Worm (Caenorhabditis elegans): ENCODE measurements around the gene coh-1.

Gene coh-1

ce11 chrX:7445734-7446133 lies 29.1 kb downstream of the coh-1 start:
- TF ChIP-seq ztf-11 (tag; optimal IDR thresholded peaks at IDR 0.05): no peak
- TF ChIP-seq nhr-12 (tag; optimal IDR thresholded peaks at IDR 0.05): no peak
- no peak for TF ChIP-seq mls-2 (tag; optimal IDR thresholded peaks at IDR 0.05)
- no peak for TF ChIP-seq snpc-4 (tag; optimal IDR thresholded peaks at IDR 0.05)
- no peak for TF ChIP-seq unc-62 (GFP tag; optimal IDR thresholded peaks at IDR 0.05)
- no peak for TF ChIP-seq bed-3 (GFP tag; optimal IDR thresholded peaks at IDR 0.05)
- TF ChIP-seq blmp-1 (tag; optimal IDR thresholded peaks at IDR 0.05): no peak
- no peak for TF ChIP-seq flh-1 (GFP tag; optimal IDR thresholded peaks at IDR 0.05)
- no peak for TF ChIP-seq ham-2 (GFP tag; optimal IDR thresholded peaks at IDR 0.05)
- no peak for TF ChIP-seq nhr-76 (tag; optimal IDR thresholded peaks at IDR 0.05)
- TF ChIP-seq elt-1 (tag; optimal IDR thresholded peaks at IDR 0.05; ENCODE audit: borderline replicate concordance, insufficient read depth): no peak
- TF ChIP-seq mab-5 (tag; optimal IDR thresholded peaks at IDR 0.05): no peak
- TF ChIP-seq drap-1 (GFP tag; optimal IDR thresholded peaks at IDR 0.05): no peak
- no peak for TF ChIP-seq sem-2 (GFP tag; optimal IDR thresholded peaks at IDR 0.05)

ce11 chrX:7442477-7442876 lies 32.3 kb downstream of the coh-1 start, which contains the start of gene acl-12:
Gene acl-12, minus strand, starts transcription at chrX:7442577.
- TF ChIP-seq drap-1 (GFP tag; optimal IDR thresholded peaks at IDR 0.05) (no peak), hlh-1 (tag; optimal IDR thresholded peaks at IDR 0.05) (peak; percentile 50), bed-3 (GFP tag; optimal IDR thresholded peaks at IDR 0.05) (no peak), mab-5 (tag; optimal IDR thresholded peaks at IDR 0.05) (no peak), ztf-11 (tag; optimal IDR thresholded peaks at IDR 0.05) (no peak), nhr-2 (tag; optimal IDR thresholded peaks at IDR 0.05) (no peak), unc-62 (GFP tag; optimal IDR thresholded peaks at IDR 0.05) (peak; percentile 0), lsy-2 (tag; optimal IDR thresholded peaks at IDR 0.05) (no peak), mls-2 (tag; optimal IDR thresholded peaks at IDR 0.05) (peak; percentile 13)

ce11 chrX:7440102-7440501 lies 34.7 kb downstream of the coh-1 start:
- TF ChIP-seq cnd-1 (tag; optimal IDR thresholded peaks at IDR 0.05) (no peak), drap-1 (GFP tag; optimal IDR thresholded peaks at IDR 0.05) (no peak), elt-3 (tag; optimal IDR thresholded peaks at IDR 0.05) (no peak), ceh-83 (GFP tag; optimal IDR thresholded peaks at IDR 0.05) (no peak), flh-1 (GFP tag; optimal IDR thresholded peaks at IDR 0.05) (no peak), lsy-2 (tag; optimal IDR thresholded peaks at IDR 0.05) (no peak), nhr-28 (tag; optimal IDR thresholded peaks at IDR 0.05) (no peak), hlh-1 (tag; optimal IDR thresholded peaks at IDR 0.05) (no peak), sptf-1 (tag; optimal IDR thresholded peaks at IDR 0.05) (no peak), lin-32 (GFP tag; optimal IDR thresholded peaks at IDR 0.05) (no peak), ceh-39 (tag; optimal IDR thresholded peaks at IDR 0.05) (no peak), bed-3 (GFP tag; optimal IDR thresholded peaks at IDR 0.05) (no peak), nhr-2 (tag; optimal IDR thresholded peaks at IDR 0.05) (no peak), unc-39 (tag; optimal IDR thresholded peaks at IDR 0.05) (no peak), ham-2 (GFP tag; optimal IDR thresholded peaks at IDR 0.05) (no peak), ceh-43 (GFP tag; optimal IDR thresholded peaks at IDR 0.05) (no peak), M03D4.4 (tag; optimal IDR thresholded peaks at IDR 0.05) (no peak), unc-120 (tag; optimal IDR thresholded peaks at IDR 0.05; ENCODE audit: poor library complexity, severe bottlenecking) (no peak), mep-1 (tag; optimal IDR thresholded peaks at IDR 0.05) (no peak), nhr-76 (tag; optimal IDR thresholded peaks at IDR 0.05) (no peak)

- TF ChIP-seq snpc-4 (tag; optimal IDR thresholded peaks at IDR 0.05) (no peak), ces-1 (GFP tag; optimal IDR thresholded peaks at IDR 0.05) (peak; percentile 21)
These were observed 36.9 kb downstream of the coh-1 start, which contains the start of gene C01C10.2 for ce11 chrX:7437949-7438348. Gene C01C10.2, minus strand, starts transcription at chrX:7438118.

ce11 chrX:7436912-7437311 lies 37.9 kb downstream of the coh-1 start:
- TF ChIP-seq ceh-43 (GFP tag; optimal IDR thresholded peaks at IDR 0.05) (no peak), flh-1 (GFP tag; optimal IDR thresholded peaks at IDR 0.05) (no peak)

- TF ChIP-seq nhr-12 (tag; optimal IDR thresholded peaks at IDR 0.05) (no peak), lin-13 (tag; optimal IDR thresholded peaks at IDR 0.05) (no peak), nhr-28 (tag; optimal IDR thresholded peaks at IDR 0.05) (no peak), mep-1 (tag; optimal IDR thresholded peaks at IDR 0.05) (no peak), M03D4.4 (tag; optimal IDR thresholded peaks at IDR 0.05) (no peak)
These were observed 41.5 kb downstream of the coh-1 start, which contains the start of gene clc-5 for ce11 chrX:7433269-7433668. Gene clc-5, plus strand, starts transcription at chrX:7433569.

Data from whole organism, mixed stage, embryonic.